Fruit fly (Drosophila melanogaster) whole organism, embryonic: Measurements from ENCODE around the gene Mgat4b.

ENCODE experiments used
- Adf1 ChIP-seq: fragments of 200-800 bp; sonication (Bioruptor generic); IDR thresholded peaks from 2 replicates; pipeline ENCODE4 v1.3.6; 2022; ENCODE audit warnings: missing biosample characterization, missing genetic modification characterization
- CG11456 ChIP-seq: fragments of 200-800 bp; sonication (Bioruptor generic); IDR thresholded peaks from 3 replicates; pipeline ENCODE4 v1.3.6; 2022; ENCODE audit warnings: missing biosample characterization, missing genetic modification characterization
- CG14014 ChIP-seq: fragments of 200-800 bp; sonication (Bioruptor generic); IDR thresholded peaks from 2 replicates; pipeline ENCODE4 v1.3.6; 2022; ENCODE audit warnings: missing biosample characterization, missing genetic modification characterization
- CG16813 ChIP-seq: fragments of 200-800 bp; sonication (Bioruptor generic); IDR thresholded peaks from 3 replicates; pipeline ENCODE4 v1.3.6; 2022; ENCODE audit warnings: missing biosample characterization, missing genetic modification characterization; ENCODE audit not compliant: partially characterized antibody
- CG17359 ChIP-seq: fragments of 200-800 bp; sonication (Bioruptor generic); optimal IDR thresholded peaks from 3 replicates; lab custom pipeline; 2018; ENCODE audit warnings: missing biosample characterization, mild to moderate bottlenecking, missing genetic modification characterization, moderate library complexity
- CG17385 ChIP-seq: fragments of 200-800 bp; sonication (Bioruptor generic); optimal IDR thresholded peaks from 3 replicates; lab custom pipeline; 2018; ENCODE audit warnings: missing biosample characterization, mild to moderate bottlenecking, missing genetic modification characterization
- CG2116 ChIP-seq: fragments of 200-800 bp; sonication (Bioruptor generic); optimal IDR thresholded peaks from 3 replicates; lab custom pipeline; 2018; ENCODE audit warnings: missing biosample characterization, mild to moderate bottlenecking, missing genetic modification characterization
- CG2199 ChIP-seq: fragments of 200-800 bp; sonication (Bioruptor generic); IDR thresholded peaks from 3 replicates; pipeline ENCODE4 v1.3.6; 2022; ENCODE audit warnings: missing biosample characterization, missing genetic modification characterization
- CG34376 ChIP-seq: fragments of 200-800 bp; sonication (Bioruptor generic); optimal IDR thresholded peaks from 2 replicates; lab custom pipeline; 2018; ENCODE audit warnings: missing biosample characterization, mild to moderate bottlenecking, missing genetic modification characterization
- CG6689 ChIP-seq: fragments of 200-800 bp; sonication (Bioruptor generic); IDR thresholded peaks from 2 replicates; pipeline ENCODE4 v1.3.6; 2022; ENCODE audit warnings: missing biosample characterization, missing genetic modification characterization
- CG7745 ChIP-seq: fragments of 200-800 bp; sonication (Bioruptor generic); optimal IDR thresholded peaks from 2 replicates; lab custom pipeline; 2018; ENCODE audit warnings: missing biosample characterization, mild to moderate bottlenecking, missing genetic modification characterization, moderate library complexity
- CG8478 ChIP-seq: fragments of >200 bp; optimal IDR thresholded peaks from 2 replicates; lab custom pipeline; 2018
- Dad ChIP-seq: fragments of 200-800 bp; sonication (Bioruptor generic); optimal IDR thresholded peaks from 3 replicates; lab custom pipeline; 2016; ENCODE audit warnings: missing biosample characterization, missing genetic modification characterization
- Dbx ChIP-seq: fragments of 200-800 bp; sonication (Bioruptor generic); IDR thresholded peaks from 3 replicates; pipeline ENCODE4 v1.3.6; 2022; ENCODE audit warnings: missing biosample characterization, missing genetic modification characterization
- Doc3 ChIP-seq: fragments of 200-800 bp; sonication (Bioruptor generic); IDR thresholded peaks from 3 replicates; pipeline ENCODE4 v1.3.6; 2022; ENCODE audit warnings: missing biosample characterization, missing genetic modification characterization; ENCODE audit not compliant: partially characterized antibody
- Drgx ChIP-seq: fragments of 200-800 bp; sonication (Bioruptor generic); IDR thresholded peaks from 2 replicates; pipeline ENCODE4 v1.3.6; 2022; ENCODE audit warnings: missing biosample characterization, missing genetic modification characterization
- Fer1 ChIP-seq: fragments of 200-800 bp; sonication (Bioruptor generic); optimal IDR thresholded peaks from 2 replicates; lab custom pipeline; 2017; ENCODE audit warnings: missing biosample characterization, mild to moderate bottlenecking, missing genetic modification characterization
- Fer2 ChIP-seq: fragments of 200-800 bp; sonication (Bioruptor generic); optimal IDR thresholded peaks from 2 replicates; lab custom pipeline; 2018; ENCODE audit warnings: missing biosample characterization, mild to moderate bottlenecking, missing genetic modification characterization, moderate library complexity
- HLH4C ChIP-seq: fragments of 200-800 bp; sonication (Bioruptor generic); IDR thresholded peaks from 3 replicates; pipeline ENCODE4 v1.3.6; 2022; ENCODE audit warnings: missing biosample characterization, missing genetic modification characterization; ENCODE audit not compliant: partially characterized antibody
- HLHmδ ChIP-seq: fragments of 200-800 bp; sonication (Bioruptor generic); optimal IDR thresholded peaks from 2 replicates; lab custom pipeline; 2018; ENCODE audit warnings: missing biosample characterization, mild to moderate bottlenecking, missing genetic modification characterization, moderate library complexity
- Hand ChIP-seq: fragments of 200-800 bp; sonication (Bioruptor generic); optimal IDR thresholded peaks from 2 replicates; lab custom pipeline; 2017; ENCODE audit warnings: mild to moderate bottlenecking, missing biosample characterization, missing genetic modification reagents, missing genetic modification characterization
- Hr3 ChIP-seq: fragments of 200-800 bp; sonication (Bioruptor generic); optimal IDR thresholded peaks from 3 replicates; lab custom pipeline; 2016; ENCODE audit warnings: missing biosample characterization, missing genetic modification characterization
- Kr ChIP-seq: fragments of 200-800 bp; sonication (Bioruptor generic); optimal IDR thresholded peaks from 2 replicates; lab custom pipeline; 2017; ENCODE audit warnings: missing biosample characterization, mild to moderate bottlenecking, missing genetic modification characterization
- Six4 ChIP-seq: fragments of 200-800 bp; sonication (Bioruptor generic); optimal IDR thresholded peaks from 2 replicates; lab custom pipeline; 2016; ENCODE audit warnings: missing biosample characterization, missing genetic modification characterization
- Trl ChIP-seq, 3 experiments: fragments of >200 bp in 2 of 3; fragments of 200-800 bp in 1 of 3; sonication (Bioruptor generic) in 1 of 3; optimal IDR thresholded peaks; 2 replicates in 1 of 3; 3 replicates in 2 of 3; lab custom pipeline; 2016 to 2017; ENCODE audit warnings: missing biosample characterization in 1 of 3, missing genetic modification characterization in 1 of 3
- ara ChIP-seq: fragments of 200-800 bp; sonication (Bioruptor generic); IDR thresholded peaks from 2 replicates; pipeline ENCODE4 v1.3.6; 2022; ENCODE audit warnings: missing biosample characterization, missing genetic modification characterization
- bab2 ChIP-seq: fragments of 200-800 bp; sonication (Bioruptor generic); optimal IDR thresholded peaks from 2 replicates; lab custom pipeline; 2016; ENCODE audit warnings: missing biosample characterization, missing genetic modification characterization
- cg ChIP-seq: fragments of 200-800 bp; sonication (Bioruptor generic); optimal IDR thresholded peaks from 3 replicates; lab custom pipeline; 2019; ENCODE audit warnings: missing biosample characterization, mild to moderate bottlenecking, missing genetic modification characterization, moderate library complexity
- chinmo ChIP-seq: fragments of 200-800 bp; sonication (Bioruptor generic); IDR thresholded peaks from 4 replicates; pipeline ENCODE4 v1.3.6; 2022; ENCODE audit warnings: missing biosample characterization, missing genetic modification characterization; ENCODE audit not compliant: partially characterized antibody
- ci ChIP-seq: fragments of 200-800 bp; sonication (Bioruptor generic); IDR thresholded peaks from 3 replicates; pipeline ENCODE4 v1.3.6; 2022; ENCODE audit warnings: missing biosample characterization, missing genetic modification characterization
- ems ChIP-seq: fragments of 200-800 bp; sonication (Bioruptor generic); optimal IDR thresholded peaks from 3 replicates; lab custom pipeline; 2016; ENCODE audit warnings: missing biosample characterization, missing genetic modification characterization
- fru ChIP-seq: fragments of >200 bp; optimal IDR thresholded peaks from 2 replicates; lab custom pipeline; 2017
- ftz-f1 ChIP-seq: fragments of 200-800 bp; sonication (Bioruptor generic); optimal IDR thresholded peaks from 2 replicates; lab custom pipeline; 2016; ENCODE audit warnings: missing biosample characterization, missing genetic modification characterization
- insv ChIP-seq, 2 experiments: fragments of 200-800 bp; sonication (Bioruptor generic); optimal IDR thresholded peaks; 3 replicates each; lab custom pipeline; 2016 to 2018; ENCODE audit warnings: missing biosample characterization in 2 of 2, missing genetic modification characterization in 2 of 2
- lmd ChIP-seq: fragments of 200-800 bp; sonication (Bioruptor generic); IDR thresholded peaks from 2 replicates; pipeline ENCODE4 v1.3.6; 2022; ENCODE audit warnings: missing biosample characterization, missing genetic modification characterization
- mirr ChIP-seq: fragments of 200-800 bp; sonication (Bioruptor generic); optimal IDR thresholded peaks from 3 replicates; lab custom pipeline; 2018; ENCODE audit warnings: missing biosample characterization, mild to moderate bottlenecking, missing genetic modification characterization
- nerfin-1 ChIP-seq: fragments of 200-800 bp; sonication (Bioruptor generic); optimal IDR thresholded peaks from 3 replicates; lab custom pipeline; 2019; ENCODE audit warnings: missing biosample characterization, mild to moderate bottlenecking, missing genetic modification characterization, moderate library complexity
- nom ChIP-seq: fragments of 200-800 bp; sonication (Bioruptor generic); optimal IDR thresholded peaks from 2 replicates; lab custom pipeline; 2017; ENCODE audit warnings: missing biosample characterization, missing genetic modification characterization, mild to moderate bottlenecking, moderate library complexity, missing genetic modification reagents
- onecut ChIP-seq: fragments of 200-800 bp; sonication (Bioruptor generic); IDR thresholded peaks from 2 replicates; pipeline ENCODE4 v1.3.6; 2022; ENCODE audit warnings: missing biosample characterization, missing genetic modification characterization
- peb ChIP-seq: fragments of 200-800 bp; sonication (Bioruptor generic); IDR thresholded peaks from 2 replicates; pipeline ENCODE4 v1.3.6; 2022; ENCODE audit warnings: missing biosample characterization, missing genetic modification characterization
- pros ChIP-seq: fragments of 200-800 bp; sonication (Bioruptor generic); optimal IDR thresholded peaks from 3 replicates; lab custom pipeline; 2019; ENCODE audit warnings: missing biosample characterization, mild to moderate bottlenecking, missing genetic modification characterization, moderate library complexity
- rib ChIP-seq: fragments of 200-800 bp; sonication (Bioruptor generic); IDR thresholded peaks from 2 replicates; pipeline ENCODE4 v1.3.6; 2022; ENCODE audit warnings: missing biosample characterization, missing genetic modification characterization
- sd ChIP-seq: fragments of 200-800 bp; sonication (Bioruptor generic); optimal IDR thresholded peaks from 3 replicates; lab custom pipeline; 2018; ENCODE audit warnings: missing biosample characterization, mild to moderate bottlenecking, missing genetic modification characterization, moderate library complexity
- sens ChIP-seq: fragments of 200-800 bp; sonication (Bioruptor generic); peaks from one replicate; lab custom pipeline; 2016; ENCODE audit warnings: missing biosample characterization, missing genetic modification characterization
- seq ChIP-seq: fragments of 200-800 bp; sonication (Bioruptor generic); IDR thresholded peaks from 2 replicates; pipeline ENCODE4 v1.3.6; 2022; ENCODE audit warnings: missing biosample characterization, missing genetic modification characterization
- slou ChIP-seq: fragments of 200-800 bp; sonication (Bioruptor generic); optimal IDR thresholded peaks from 3 replicates; lab custom pipeline; 2016; ENCODE audit warnings: missing biosample characterization, missing genetic modification characterization
- so ChIP-seq: fragments of 200-800 bp; sonication (Bioruptor generic); IDR thresholded peaks from 3 replicates; pipeline ENCODE4 v1.3.6; 2022; ENCODE audit warnings: missing biosample characterization, missing genetic modification characterization
- twi ChIP-seq: fragments of 200-800 bp; optimal IDR thresholded peaks from 2 replicates; lab custom pipeline; 2019; ENCODE audit warnings: missing biosample characterization, mild to moderate bottlenecking, missing genetic modification characterization, moderate library complexity
- z ChIP-seq: fragments of 200-800 bp; sonication (Bioruptor generic); IDR thresholded peaks from 3 replicates; pipeline ENCODE4 v1.3.6; 2022; ENCODE audit warnings: missing biosample characterization, missing genetic modification characterization
- zfh2 ChIP-seq: fragments of 200-800 bp; sonication (Bioruptor generic); optimal IDR thresholded peaks from 2 replicates; lab custom pipeline; 2016; ENCODE audit warnings: missing biosample characterization, missing genetic modification characterization

The Mgat4b gene

DNA sequence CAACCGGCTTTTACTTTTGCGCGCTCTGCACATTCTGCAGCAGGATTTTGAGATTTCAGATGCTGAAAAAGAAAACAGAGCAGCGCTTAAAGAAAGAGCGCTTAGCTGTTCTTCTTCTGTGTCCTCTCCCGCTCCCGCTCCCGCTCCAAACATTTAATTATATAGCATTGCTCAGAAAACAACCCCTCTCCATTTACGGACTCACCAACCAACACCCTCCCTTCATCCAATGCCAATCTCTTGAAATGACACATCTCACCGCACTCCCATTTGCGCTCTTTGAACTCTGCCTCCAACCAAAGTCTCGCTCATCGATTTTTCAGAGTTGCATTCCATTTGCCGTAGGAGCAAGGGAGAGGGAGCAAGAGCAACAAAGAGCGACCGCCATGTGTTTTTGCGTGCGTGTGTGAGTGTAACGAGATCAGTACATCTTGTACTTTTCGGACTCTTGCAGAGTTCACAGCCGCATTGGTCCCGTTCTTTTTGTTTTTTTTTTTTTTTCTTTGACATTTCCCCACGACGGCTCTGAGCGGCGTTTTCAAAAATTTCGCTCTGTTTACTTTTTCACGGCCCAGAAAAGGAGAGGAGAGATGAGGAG, 13.9 kb downstream of the Mgat4b start:
- TF ChIP-seq HLHmδ (GFP tag; lab: Kevin White, UChicago) = peak; percentile 11
- TF ChIP-seq ci (GFP tag; lab: Robert Waterston, UW) = peak; percentile 55; the same call in 1 of the 3 replicates
- peak; percentile 99 for TF ChIP-seq onecut (GFP tag; lab: Robert Waterston, UW)
- TF ChIP-seq peb = no peak
- TF ChIP-seq sens = peak; percentile 85
- no peak for TF ChIP-seq Six4 (GFP tag; lab: Kevin White, UChicago)
- no peak for TF ChIP-seq CG8478 (lab: Kevin White, UChicago)
- no peak for TF ChIP-seq Dad (GFP tag; lab: Kevin White, UChicago)
- TF ChIP-seq Fer2 (tag; lab: Kevin White, UChicago) = no peak
- TF ChIP-seq Kr (GFP tag; lab: Kevin White, UChicago) = peak; percentile 17
- no peak for TF ChIP-seq CG14014 (GFP tag; lab: Robert Waterston, UW)
- no peak for TF ChIP-seq Hr3 (GFP tag; lab: Kevin White, UChicago)
- TF ChIP-seq bab2 (GFP tag; lab: Kevin White, UChicago) = no peak
- TF ChIP-seq Dbx = 0 out of 3 replicates have a peak, but pooled peaks have one; percentile 6
- peak; percentile 100 for TF ChIP-seq Trl (optimal IDR thresholded peaks at IDR 0.05; lab: Kevin White, UChicago)
- peak; percentile 61 for TF ChIP-seq Trl (GFP tag; optimal IDR thresholded peaks at IDR 0.05; lab: Kevin White, UChicago)
- TF ChIP-seq ara (GFP tag; lab: Robert Waterston, UW) = no peak
- TF ChIP-seq twi (tag; lab: Kevin White, UChicago) = peak; percentile 72
- TF ChIP-seq Drgx (GFP tag; lab: Robert Waterston, UW) = peak; percentile 33; the same call in 1 of the 2 replicates
- TF ChIP-seq chinmo (GFP tag; lab: Robert Waterston, UW) = peak; percentile 75; the same call in 1 of the 4 replicates
- TF ChIP-seq z (GFP tag; lab: Robert Waterston, UW) = peak; percentile 71; the same call in 2 of the 3 replicates
- peak; percentile 59; the same call in 1 of the 2 replicates for TF ChIP-seq Adf1
- TF ChIP-seq slou (GFP tag; lab: Kevin White, UChicago) = no peak
- TF ChIP-seq Doc3 (GFP tag; lab: Robert Waterston, UW) = 0 out of 3 replicates have a peak, but pooled peaks have one; percentile 46
- no peak for TF ChIP-seq CG7745 (tag; lab: Kevin White, UChicago)
- 0 out of 2 replicates have a peak, but pooled peaks have one; percentile 12 for TF ChIP-seq CG6689 (GFP tag; lab: Robert Waterston, UW)
- peak; percentile 40 for TF ChIP-seq nerfin-1 (tag; lab: Kevin White, UChicago)
- TF ChIP-seq fru = no peak
- peak; percentile 97 for TF ChIP-seq CG2116
- peak; percentile 49 for TF ChIP-seq CG17385 (GFP tag; lab: Kevin White, UChicago)
- TF ChIP-seq CG17359 (tag; lab: Kevin White, UChicago) = peak; percentile 61
- TF ChIP-seq HLH4C (GFP tag; lab: Robert Waterston, UW) = peak; percentile 46; the same call in 1 of the 3 replicates
- peak; percentile 56; the same call in 1 of the 3 replicates for TF ChIP-seq so (GFP tag; lab: Robert Waterston, UW)
- peak; percentile 14 for TF ChIP-seq Hand (GFP tag; lab: Kevin White, UChicago)
- TF ChIP-seq zfh2 (GFP tag; lab: Kevin White, UChicago) = no peak
- TF ChIP-seq mirr (GFP tag; lab: Kevin White, UChicago) = no peak
- TF ChIP-seq ftz-f1 = peak; percentile 14
- TF ChIP-seq Fer1 (GFP tag; lab: Kevin White, UChicago) = peak; percentile 25
- peak; percentile 92 for TF ChIP-seq nom
- TF ChIP-seq CG34376 (GFP tag; lab: Kevin White, UChicago) = peak; percentile 56
- 0 out of 3 replicates have a peak, but pooled peaks have one; percentile 14 for TF ChIP-seq CG2199 (GFP tag; lab: Robert Waterston, UW)
- TF ChIP-seq pros (GFP tag; lab: Kevin White, UChicago) = peak; percentile 100
- no peak for TF ChIP-seq ems (GFP tag; lab: Kevin White, UChicago)
- TF ChIP-seq insv (GFP tag; optimal IDR thresholded peaks at IDR 0.05; lab: Kevin White, UChicago) = peak in 1 of 2 experiments; percentile 87
- TF ChIP-seq cg = peak; percentile 76
- TF ChIP-seq CG11456 (GFP tag; lab: Robert Waterston, UW) = no peak
- no peak for TF ChIP-seq lmd
- peak; percentile 51; the same call in 1 of the 2 replicates for TF ChIP-seq seq
- peak; percentile 66 for TF ChIP-seq sd (tag; lab: Kevin White, UChicago)
- TF ChIP-seq rib (GFP tag; lab: Robert Waterston, UW) = peak; percentile 36; the same call in 1 of the 2 replicates
- peak; percentile 22; the same call in 1 of the 3 replicates for TF ChIP-seq CG16813 (GFP tag; lab: Robert Waterston, UW)
